Fruit fly (Drosophila melanogaster) whole organism: ENCODE results near the gene CG13708.

Experiments used
- CG8478 ChIP-seq: fragments of >200 bp; optimal IDR thresholded peaks from 2 replicates; lab custom pipeline; 2018; ENCODE audit warnings: inconsistent platforms
- Dll ChIP-seq: fragments of >200 bp; optimal IDR thresholded peaks from 2 replicates; lab custom pipeline; 2017
- EcR ChIP-seq, 2 experiments: fragments of >200 bp; optimal IDR thresholded peaks; 2 replicates each; lab custom pipeline; 2017; ENCODE audit warnings: missing biosample characterization in 2 of 2, missing genetic modification characterization in 2 of 2, missing genetic modification reagents in 2 of 2
- pan ChIP-seq: fragments of >200 bp; optimal IDR thresholded peaks from 2 replicates; lab custom pipeline; 2017
- psq ChIP-seq: fragments of >200 bp; optimal IDR thresholded peaks from 2 replicates; lab custom pipeline; 2017
- usp ChIP-seq: fragments of >200 bp; optimal IDR thresholded peaks from 2 replicates; lab custom pipeline; 2017; ENCODE audit warnings: missing biosample characterization, missing genetic modification characterization, mixed read lengths

dm6 chr3L:4860969-4861368, 27.6 kb upstream of the CG13708 start, which contains the start of gene Dnah3:
- TF ChIP-seq psq (lab: Kevin White, UChicago) (no peak), CG8478 (lab: Kevin White, UChicago) (no peak), usp (GFP tag; lab: Kevin White, UChicago) (no peak), pan (lab: Kevin White, UChicago) (no peak), EcR (GFP tag; optimal IDR thresholded peaks at IDR 0.05; lab: Kevin White, UChicago) (no peak), Dll (lab: Kevin White, UChicago) (no peak)
